Worm (Caenorhabditis elegans): ENCODE measurements around the gene Y66D12A.13.

The Y66D12A.13 gene

ce11 chrIII:11548070-11548469 lies at the start of gene Y66D12A.13:
Gene Y66D12A.13, plus strand, starts transcription at chrIII:11548370.
- TF ChIP-seq W03F9.2 (tag; optimal IDR thresholded peaks at IDR 0.05) (no peak), dao-5 (tag; optimal IDR thresholded peaks at IDR 0.05) (no peak), him-1 (tag; optimal IDR thresholded peaks at IDR 0.05) (no peak)

DNA sequence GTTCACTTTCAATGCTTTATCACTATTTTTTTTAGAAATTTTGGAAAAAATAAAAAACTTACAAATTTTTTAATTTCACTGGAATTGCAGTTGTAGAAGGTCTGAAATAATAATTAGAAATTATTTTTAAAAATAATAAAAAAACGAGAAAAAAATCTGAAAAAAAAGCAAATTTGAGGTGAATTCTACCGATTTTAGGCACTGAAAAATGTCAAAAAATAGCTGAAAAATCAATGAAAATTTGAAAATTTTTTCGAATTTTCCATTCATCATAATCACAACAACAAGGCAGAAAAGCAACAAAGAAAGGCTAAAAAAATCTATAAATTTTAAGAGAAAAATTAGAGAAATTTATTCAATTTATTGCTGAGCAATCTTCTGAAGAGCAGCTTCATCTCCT lies 47.5 kb upstream of the Y66D12A.13 start, which contains the start of gene nars-2:
nars-2 (minus strand) TSS at position 101 of the 400 bp plus-strand sequence.
- TF ChIP-seq him-1 (tag; optimal IDR thresholded peaks at IDR 0.05) (no peak), W03F9.2 (tag; optimal IDR thresholded peaks at IDR 0.05) (no peak), dao-5 (tag; optimal IDR thresholded peaks at IDR 0.05) (no peak)

DNA sequence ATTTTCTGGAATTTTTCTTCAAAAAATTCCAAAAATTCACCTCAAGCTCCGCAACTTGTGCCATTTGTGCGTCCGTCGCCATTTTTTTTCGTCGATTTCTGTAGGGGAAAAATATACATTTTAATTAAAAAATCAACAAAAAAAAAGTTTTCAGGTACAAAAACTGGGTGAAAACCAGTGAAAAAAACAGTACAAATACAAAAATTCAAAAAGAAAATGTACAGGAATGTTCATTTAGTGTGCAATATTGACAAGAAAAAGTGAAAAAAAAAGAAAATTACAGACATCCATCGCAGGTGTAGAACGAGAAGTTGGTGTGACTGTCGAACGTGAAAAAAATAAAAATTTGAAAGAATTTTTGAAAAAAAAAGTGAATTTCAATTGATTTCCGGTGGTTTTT lies 45.4 kb upstream of the Y66D12A.13 start, which contains the start of gene tin-10:
tin-10 (minus strand) TSS at position 101 of the 400 bp plus-strand sequence.
- TF ChIP-seq him-1 (tag; optimal IDR thresholded peaks at IDR 0.05) (no peak), W03F9.2 (tag; optimal IDR thresholded peaks at IDR 0.05) (no peak), dao-5 (tag; optimal IDR thresholded peaks at IDR 0.05) (no peak)

DNA sequence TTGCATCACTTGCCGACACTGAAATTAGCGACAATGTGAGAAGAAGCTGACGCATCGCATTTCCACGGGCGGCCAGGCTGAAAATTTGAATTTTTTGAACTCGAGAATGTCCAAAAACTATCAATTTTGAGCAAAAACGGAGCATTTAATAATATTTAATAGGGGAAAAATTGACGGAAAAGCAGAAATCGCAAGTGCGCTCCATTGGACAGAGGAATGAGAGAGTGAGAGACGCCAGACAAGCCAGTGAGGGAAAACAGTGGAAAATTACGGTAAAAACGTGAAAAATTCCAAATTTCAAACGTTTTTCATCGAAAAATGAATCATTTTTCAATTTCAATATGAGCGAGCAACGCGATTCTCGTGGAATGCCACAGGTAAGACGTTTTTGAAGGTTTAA lies 43.0 kb upstream of the Y66D12A.13 start, which contains the start of the genes Y66D12A.21 and spe-6:
Y66D12A.21 (minus strand) TSS at position 90 of the 400 bp plus-strand sequence.
spe-6 (plus strand) TSS at position 276 of the 400 bp plus-strand sequence.
- TF ChIP-seq W03F9.2 (tag; optimal IDR thresholded peaks at IDR 0.05) (no peak), dao-5 (tag; optimal IDR thresholded peaks at IDR 0.05) (no peak), him-1 (tag; optimal IDR thresholded peaks at IDR 0.05) (no peak)

ce11 chrIII:11505621-11506020 lies 42.5 kb upstream of the Y66D12A.13 start:
- TF ChIP-seq him-1 (tag; optimal IDR thresholded peaks at IDR 0.05) (no peak), W03F9.2 (tag; optimal IDR thresholded peaks at IDR 0.05) (no peak), dao-5 (tag; optimal IDR thresholded peaks at IDR 0.05) (no peak)

- TF ChIP-seq him-1 (tag; optimal IDR thresholded peaks at IDR 0.05), result no peak
These were observed 39.4 kb upstream of the Y66D12A.13 start, which contains the start of gene Y66D12A.19 for ce11 chrIII:11508816-11509215. Gene Y66D12A.19, plus strand, starts transcription at chrIII:11509081.

- no peak for TF ChIP-seq dao-5 (tag; optimal IDR thresholded peaks at IDR 0.05)
These were observed 38.0 kb upstream of the Y66D12A.13 start for ce11 chrIII:11510120-11510519.

DNA sequence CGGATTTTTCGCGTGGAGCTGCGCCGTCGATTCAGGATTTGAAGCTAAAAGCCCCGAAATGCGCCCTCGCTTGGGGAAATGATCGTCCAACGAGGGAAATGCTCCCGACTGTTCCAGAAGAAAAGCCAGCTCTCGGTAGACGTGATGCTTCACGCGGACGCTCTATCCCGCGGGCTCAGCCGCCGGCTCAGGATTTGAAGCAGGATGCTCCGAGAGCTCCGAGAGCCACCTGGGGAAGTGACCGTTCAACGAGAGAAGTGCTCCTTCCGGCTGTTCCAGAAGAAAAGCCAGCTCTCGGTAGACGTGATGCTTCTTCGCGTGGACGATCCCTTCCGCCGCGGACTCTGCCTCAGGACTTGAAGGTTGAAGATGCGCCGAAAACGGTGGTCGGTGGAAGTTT lies 37.3 kb upstream of the Y66D12A.13 start:
- TF ChIP-seq him-1 (tag; optimal IDR thresholded peaks at IDR 0.05) (no peak), W03F9.2 (tag; optimal IDR thresholded peaks at IDR 0.05) (no peak), dao-5 (tag; optimal IDR thresholded peaks at IDR 0.05) (no peak)

- TF ChIP-seq W03F9.2 (tag; optimal IDR thresholded peaks at IDR 0.05) (no peak), him-1 (tag; optimal IDR thresholded peaks at IDR 0.05) (no peak), dao-5 (tag; optimal IDR thresholded peaks at IDR 0.05) (no peak)
These were observed 24.6 kb upstream of the Y66D12A.13 start, which contains the start of the genes Y66D12A.16 and such-1 for ce11 chrIII:11523504-11524025. Gene Y66D12A.16, plus strand, starts transcription at chrIII:11523554. Gene such-1, minus strand, starts transcription at chrIII:11523759.

DNA sequence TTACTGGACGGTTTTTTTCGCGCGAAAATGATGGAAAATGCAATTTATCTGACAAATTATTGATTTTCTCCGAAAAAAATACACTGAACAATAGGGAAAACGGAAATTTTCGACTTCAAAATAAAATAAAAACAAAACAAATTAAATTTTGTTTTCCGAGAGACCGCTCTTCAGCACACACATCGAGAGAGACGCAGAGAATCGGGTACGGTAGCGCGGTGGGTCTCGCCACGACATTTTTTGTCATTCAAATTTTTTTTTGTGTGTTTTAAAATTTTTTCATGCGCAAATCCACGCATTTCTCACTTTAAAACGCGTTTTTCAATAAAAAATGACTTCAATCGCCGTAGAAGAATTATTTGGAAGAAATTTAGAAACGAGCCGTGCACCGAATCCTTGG lies 24.1 kb upstream of the Y66D12A.13 start:
- TF ChIP-seq W03F9.2 (tag; optimal IDR thresholded peaks at IDR 0.05) (peak; percentile 58), him-1 (tag; optimal IDR thresholded peaks at IDR 0.05) (no peak)

ce11 chrIII:11526396-11526795 lies 21.8 kb upstream of the Y66D12A.13 start, which contains the start of gene xpb-1:
Gene xpb-1, plus strand, starts transcription at chrIII:11526657.
- TF ChIP-seq W03F9.2 (tag; optimal IDR thresholded peaks at IDR 0.05), result peak; percentile 3
- TF ChIP-seq dao-5 (tag; optimal IDR thresholded peaks at IDR 0.05), result no peak

ce11 chrIII:11534624-11535079 lies 13.5 kb upstream of the Y66D12A.13 start, which contains the start of gene nrps-1:
Gene nrps-1, plus strand, starts transcription at chrIII:11534674.
- TF ChIP-seq dao-5 (tag; optimal IDR thresholded peaks at IDR 0.05), result no peak
- no peak for TF ChIP-seq W03F9.2 (tag; optimal IDR thresholded peaks at IDR 0.05)
- TF ChIP-seq him-1 (tag; optimal IDR thresholded peaks at IDR 0.05), result no peak

- TF ChIP-seq dao-5 (tag; optimal IDR thresholded peaks at IDR 0.05), result no peak
- TF ChIP-seq W03F9.2 (tag; optimal IDR thresholded peaks at IDR 0.05), result no peak
- no peak for TF ChIP-seq him-1 (tag; optimal IDR thresholded peaks at IDR 0.05)
These were observed 12.7 kb upstream of the Y66D12A.13 start for ce11 chrIII:11535453-11535852.

DNA sequence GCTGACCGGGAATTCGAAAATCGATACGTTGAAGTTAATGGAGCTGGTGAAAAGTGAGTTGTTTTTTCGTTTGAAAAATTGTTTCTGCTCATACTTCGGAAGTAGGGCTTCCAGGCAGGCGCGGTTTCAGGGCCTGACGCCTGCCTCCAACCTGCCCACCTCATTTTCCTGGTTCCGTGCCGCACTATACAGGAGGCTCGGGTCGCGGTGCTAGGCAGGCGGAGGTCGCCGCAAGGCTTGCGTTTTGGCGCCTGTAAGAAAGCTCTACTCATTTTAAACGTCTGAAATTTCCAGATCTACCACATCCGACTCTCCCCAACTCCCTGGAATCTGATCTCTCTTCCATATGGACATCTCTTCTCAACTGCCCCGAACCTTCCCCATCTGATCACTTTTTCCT lies 3.2 kb upstream of the Y66D12A.13 start:
- TF ChIP-seq W03F9.2 (tag; optimal IDR thresholded peaks at IDR 0.05), result no peak
- TF ChIP-seq him-1 (tag; optimal IDR thresholded peaks at IDR 0.05), result no peak
- no peak for TF ChIP-seq dao-5 (tag; optimal IDR thresholded peaks at IDR 0.05)

DNA sequence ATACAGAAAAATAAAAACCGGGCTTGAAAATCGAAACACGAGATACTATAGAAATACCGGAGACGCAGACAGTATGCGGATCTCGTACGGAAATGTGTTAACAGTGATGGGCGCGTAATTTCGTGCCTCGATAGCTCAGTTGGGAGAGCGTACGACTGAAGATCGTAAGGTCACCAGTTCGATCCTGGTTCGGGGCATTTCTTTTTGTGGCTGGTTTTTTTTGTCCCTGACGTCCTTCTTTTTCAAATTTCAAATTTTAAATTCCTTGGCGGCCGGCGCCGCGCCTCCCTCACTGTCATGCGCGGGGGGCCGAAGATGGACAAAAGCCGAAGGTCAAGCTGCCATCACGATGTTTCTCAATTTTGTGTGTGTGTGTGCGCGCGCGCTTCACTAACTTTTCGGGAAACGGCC lies 6.5 kb downstream of the Y66D12A.13 start:
- TF ChIP-seq him-1 (tag; optimal IDR thresholded peaks at IDR 0.05), result no peak
- TF ChIP-seq dao-5 (tag; optimal IDR thresholded peaks at IDR 0.05), result no peak
- no peak for TF ChIP-seq W03F9.2 (tag; optimal IDR thresholded peaks at IDR 0.05)
